Fruit fly (Drosophila melanogaster): ENCODE data around the gene CG32195.

dm6 chr3L:18088027-18088426 is 24.7 kb upstream of the CG32195 start:
- TF ChIP-seq CG6792 (GFP tag; optimal IDR thresholded peaks at IDR 0.05) (no peak), CG34406 (GFP tag; optimal IDR thresholded peaks at IDR 0.05) (no peak), salr (GFP tag; optimal IDR thresholded peaks at IDR 0.05) (no peak), CG6163 (GFP tag; IDR thresholded peaks at IDR 0.05) (no peak), CG6854 (GFP tag; optimal IDR thresholded peaks at IDR 0.05) (no peak), Hr39 (GFP tag; optimal IDR thresholded peaks at IDR 0.05) (no peak), OdsH (GFP tag; optimal IDR thresholded peaks at IDR 0.05) (no peak), fd59A (GFP tag; optimal IDR thresholded peaks at IDR 0.05) (no peak), spab (GFP tag; optimal IDR thresholded peaks at IDR 0.05) (no peak), CG8319 (GFP tag; optimal IDR thresholded peaks at IDR 0.05) (no peak)

Measured in whole organism, prepupa.